Worm (Caenorhabditis elegans) whole organism, L2 larva: ENCODE results near the gene algn-8.

ENCODE experiments used
- C34F6.9 ChIP-seq: fragments of 150-350 bp; optimal IDR thresholded peaks from 2 replicates; lab custom pipeline; 2014; ENCODE audit warnings: missing biosample characterization, missing genetic modification characterization
- F13H6.1 ChIP-seq: sonication (generic microtip); optimal IDR thresholded peaks from 2 replicates; lab custom pipeline; 2016; ENCODE audit warnings: missing genetic modification characterization, missing compliant biosample characterization
- R02D3.7 ChIP-seq: fragments of 150-350 bp; optimal IDR thresholded peaks from 2 replicates; lab custom pipeline; 2014; ENCODE audit warnings: missing biosample characterization, missing genetic modification characterization
- Y55F3AM.14 ChIP-seq: fragments of 200-800 bp; sonication (Bioruptor generic); optimal IDR thresholded peaks from 2 replicates; lab custom pipeline; 2018; ENCODE audit warnings: mild to moderate bottlenecking, missing genetic modification characterization, missing compliant biosample characterization
- aly-2 ChIP-seq: fragments of 150-350 bp; optimal IDR thresholded peaks from 2 replicates; lab custom pipeline; 2014; ENCODE audit warnings: missing biosample characterization, missing genetic modification characterization
- ama-1 ChIP-seq: fragments of 150-350 bp; optimal IDR thresholded peaks from 2 replicates; lab custom pipeline; 2018; ENCODE audit warnings: inconsistent platforms
- ceh-16 ChIP-seq: fragments of 150-350 bp; optimal IDR thresholded peaks from 2 replicates; lab custom pipeline; 2014; ENCODE audit warnings: missing biosample characterization, missing genetic modification characterization
- dmd-4 ChIP-seq: sonication (generic microtip); optimal IDR thresholded peaks from 2 replicates; lab custom pipeline; 2017; ENCODE audit warnings: missing biosample characterization, missing genetic modification characterization
- elt-1 ChIP-seq: fragments of 150-350 bp; optimal IDR thresholded peaks from 2 replicates; lab custom pipeline; 2014; ENCODE audit warnings: missing biosample characterization, missing genetic modification characterization
- elt-3 ChIP-seq: sonication (generic microtip); optimal IDR thresholded peaks from 2 replicates; lab custom pipeline; 2017; ENCODE audit warnings: missing biosample characterization, missing genetic modification characterization
- gmeb-1 ChIP-seq: fragments of 150-350 bp; optimal IDR thresholded peaks from 2 replicates; lab custom pipeline; 2014; ENCODE audit warnings: missing biosample characterization, missing genetic modification characterization
- lin-11 ChIP-seq: fragments of 150-350 bp; sonication (generic microtip); optimal IDR thresholded peaks from 2 replicates; lab custom pipeline; 2014; ENCODE audit warnings: missing biosample characterization, missing genetic modification characterization, inconsistent platforms, mixed read lengths
- lin-39 ChIP-seq: fragments of 150-350 bp; optimal IDR thresholded peaks from 2 replicates; lab custom pipeline; 2014; ENCODE audit warnings: missing biosample characterization, missing genetic modification reagents, missing genetic modification characterization
- lsy-2 ChIP-seq, 2 experiments: fragments of 150-350 bp in 1 of 2; sonication (generic microtip) in 1 of 2; optimal IDR thresholded peaks; 2 replicates each; lab custom pipeline; 2014 to 2017; ENCODE audit warnings: missing biosample characterization in 2 of 2, missing genetic modification characterization in 2 of 2
- mab-5 ChIP-seq: fragments of 150-350 bp; optimal IDR thresholded peaks from 2 replicates; lab custom pipeline; 2014; ENCODE audit warnings: missing biosample characterization, missing genetic modification characterization
- mbf-1 ChIP-seq: sonication (generic microtip); optimal IDR thresholded peaks from 2 replicates; lab custom pipeline; 2017; ENCODE audit warnings: missing biosample characterization, missing genetic modification characterization
- nhr-12 ChIP-seq: fragments of 150-350 bp; optimal IDR thresholded peaks from 2 replicates; lab custom pipeline; 2014; ENCODE audit warnings: missing biosample characterization, missing genetic modification characterization
- nhr-129 ChIP-seq: fragments of 150-350 bp; optimal IDR thresholded peaks from 2 replicates; lab custom pipeline; 2014; ENCODE audit warnings: missing biosample characterization, missing genetic modification characterization
- nhr-23 ChIP-seq: fragments of 150-350 bp; optimal IDR thresholded peaks from 2 replicates; lab custom pipeline; 2014; ENCODE audit warnings: missing biosample characterization, missing genetic modification reagents, missing genetic modification characterization
- nhr-237 ChIP-seq: fragments of 150-350 bp; optimal IDR thresholded peaks from 2 replicates; lab custom pipeline; 2014; ENCODE audit warnings: missing biosample characterization, missing genetic modification characterization
- nhr-25 ChIP-seq: fragments of 150-350 bp; sonication (generic microtip); optimal IDR thresholded peaks from 3 replicates; lab custom pipeline; 2014; ENCODE audit warnings: missing biosample characterization, missing genetic modification characterization
- sem-4 ChIP-seq: fragments of 150-350 bp; optimal IDR thresholded peaks from 2 replicates; lab custom pipeline; 2014; ENCODE audit warnings: missing biosample characterization, missing genetic modification reagents, missing genetic modification characterization
- skn-1 ChIP-seq: sonication (generic microtip); optimal IDR thresholded peaks from 2 replicates; lab custom pipeline; 2017; ENCODE audit warnings: missing biosample characterization, missing genetic modification characterization
- sma-3 ChIP-seq: sonication (generic microtip); optimal IDR thresholded peaks from 2 replicates; lab custom pipeline; 2016; ENCODE audit warnings: missing genetic modification reagents, missing genetic modification characterization, missing compliant biosample characterization
- sma-9 ChIP-seq, 2 experiments: fragments of 150-350 bp in 1 of 2; sonication (generic microtip) in 1 of 2; optimal IDR thresholded peaks; 2 replicates each; lab custom pipeline; 2014 to 2016; ENCODE audit warnings: missing genetic modification characterization in 2 of 2, mild to moderate bottlenecking in 1 of 2, missing biosample characterization in 1 of 2, missing compliant biosample characterization in 1 of 2, missing genetic modification reagents in 1 of 2, moderate library complexity in 1 of 2
- snpc-4 ChIP-seq: fragments of 150-350 bp; optimal IDR thresholded peaks from 2 replicates; lab custom pipeline; 2014; ENCODE audit warnings: missing biosample characterization, missing genetic modification characterization
- unc-39 ChIP-seq: fragments of 150-350 bp; optimal IDR thresholded peaks from 2 replicates; lab custom pipeline; 2014; ENCODE audit warnings: missing biosample characterization, missing genetic modification characterization
- unc-55 ChIP-seq: fragments of 150-350 bp; sonication (generic microtip); optimal IDR thresholded peaks from 3 replicates; lab custom pipeline; 2014; ENCODE audit warnings: missing biosample characterization, missing genetic modification reagents, missing genetic modification characterization
- ztf-11 ChIP-seq: sonication (generic microtip); optimal IDR thresholded peaks from 2 replicates; lab custom pipeline; 2017; ENCODE audit warnings: missing biosample characterization, missing genetic modification characterization
- ztf-4 ChIP-seq: fragments of 150-350 bp; optimal IDR thresholded peaks from 2 replicates; lab custom pipeline; 2014; ENCODE audit warnings: missing biosample characterization, missing genetic modification characterization

Gene algn-8

DNA sequence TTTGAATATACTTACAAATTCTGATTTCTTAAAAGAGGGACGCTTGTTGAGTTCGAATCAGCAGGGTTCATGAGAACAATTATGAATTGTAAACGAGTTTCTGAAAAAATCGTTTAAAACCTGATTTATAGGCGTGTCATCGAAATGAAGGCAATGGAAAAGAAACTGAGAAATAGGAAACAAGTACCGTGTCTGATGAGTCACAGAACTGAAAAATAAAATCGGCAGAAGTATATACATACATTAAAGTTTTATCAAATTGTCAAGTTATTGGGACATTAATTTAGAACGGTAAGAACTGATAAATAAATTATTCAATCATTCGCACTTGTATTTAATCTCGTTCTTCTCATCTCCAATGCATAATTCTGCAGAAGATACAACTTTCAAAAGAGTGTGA lies 41.0 kb downstream of the algn-8 start, which contains the start of gene chil-9:
Gene chil-9 (minus strand): TSS at position 101 of the 400 bp plus-strand sequence.
- TF ChIP-seq nhr-25 = no peak
- TF ChIP-seq ceh-16 (tag; lab: Kevin White, UChicago) = no peak
- TF ChIP-seq C34F6.9 (tag; lab: Kevin White, UChicago) = no peak
- TF ChIP-seq lin-39 = no peak

DNA sequence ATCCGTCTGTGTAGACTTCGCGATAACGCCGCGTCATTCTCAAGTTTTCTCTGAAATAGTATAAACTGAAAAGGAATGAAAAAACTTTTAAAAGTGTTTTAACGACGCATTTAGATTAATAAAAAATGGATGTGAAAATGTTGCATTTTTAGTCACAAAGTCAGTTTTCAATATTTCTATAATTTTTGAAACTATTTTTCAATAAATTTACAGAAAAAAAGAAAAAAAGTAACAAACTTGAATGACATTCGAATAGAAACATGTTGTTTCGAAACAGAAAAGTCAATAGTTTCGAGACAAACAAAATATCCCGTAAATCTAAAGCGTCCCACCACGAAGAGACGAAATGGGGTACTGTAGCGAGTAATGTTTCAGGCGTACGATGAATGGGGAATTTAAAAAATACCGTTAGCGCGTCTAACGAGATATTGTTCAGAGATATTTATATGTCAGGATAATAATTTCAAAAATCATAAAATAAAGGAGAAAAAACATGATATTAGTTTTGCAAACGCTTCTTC lies 44.2 kb downstream of the algn-8 start, which contains the start of gene rnh-1.2:
Gene rnh-1.2 (minus strand): TSS at position 51 of the 521 bp plus-strand sequence.
- TF ChIP-seq F13H6.1 (no peak), lsy-2 (tag; optimal IDR thresholded peaks at IDR 0.05; lab: Kevin White, UChicago) (no peak), mbf-1 (tag; lab: Kevin White, UChicago) (no peak), ztf-4 (tag; lab: Kevin White, UChicago) (no peak), nhr-129 (tag; lab: Kevin White, UChicago) (no peak), elt-1 (tag; lab: Kevin White, UChicago) (no peak), Y55F3AM.14 (GFP tag; lab: Kevin White, UChicago) (no peak), ama-1 (lab: Kevin White, UChicago) (no peak)

DNA sequence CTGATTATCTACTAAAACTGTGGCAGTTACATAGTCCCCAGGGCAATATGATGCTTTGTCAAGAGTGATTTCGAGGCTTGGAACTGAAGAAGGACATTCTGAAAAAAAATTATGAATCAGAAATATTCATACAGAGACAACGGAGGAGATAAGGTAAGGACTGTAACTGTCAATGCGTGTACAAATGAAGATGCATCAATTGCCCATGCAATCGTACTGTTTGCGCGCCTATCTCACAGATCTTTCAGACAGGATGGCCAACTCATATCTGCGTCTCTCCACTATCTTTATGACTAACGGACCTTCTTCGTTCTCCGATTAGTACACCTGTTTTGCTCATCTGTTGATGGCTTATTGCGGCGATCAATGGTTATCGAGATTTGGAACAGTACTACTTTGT lies 45.9 kb downstream of the algn-8 start, which contains the start of gene ZK938.11:
Gene ZK938.11 (minus strand): TSS at position 101 of the 400 bp plus-strand sequence.
- no peak for TF ChIP-seq R02D3.7 (tag; lab: Kevin White, UChicago)
- TF ChIP-seq mab-5 (tag; lab: Kevin White, UChicago) = no peak
- no peak for TF ChIP-seq unc-39 (tag; lab: Kevin White, UChicago)

DNA sequence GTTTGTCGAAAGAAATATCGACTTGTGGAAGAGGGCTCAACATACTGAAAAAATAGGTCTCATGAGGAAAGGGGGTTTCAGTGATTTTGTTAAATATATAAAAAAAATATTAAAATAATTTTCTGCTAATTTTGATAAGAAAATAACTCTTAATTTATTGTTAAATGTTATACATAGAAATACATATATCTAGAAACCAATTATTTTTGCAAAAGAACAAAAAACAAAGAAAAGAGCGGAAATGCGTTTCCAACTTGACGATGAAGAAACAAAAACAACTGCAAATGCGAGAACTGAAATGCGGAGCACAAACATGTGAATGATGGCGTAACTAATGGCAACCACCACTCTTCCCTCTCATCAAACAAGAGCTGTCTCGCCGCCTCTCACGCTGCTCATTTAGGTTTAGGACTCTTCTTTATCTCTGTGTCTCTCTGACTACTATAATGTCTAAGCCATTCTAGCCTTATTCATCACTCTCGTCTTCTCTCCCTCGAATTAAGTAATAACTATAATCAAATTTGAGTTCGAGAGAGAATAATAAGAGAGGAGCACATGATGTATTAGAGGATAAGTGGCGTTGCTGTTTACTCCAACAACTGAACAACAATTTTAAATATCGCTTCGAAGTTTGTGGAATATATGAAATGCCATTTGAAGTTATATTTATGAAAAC lies 47.8 kb downstream of the algn-8 start, which contains the start of gene arrd-4:
Gene arrd-4 (minus strand): TSS at position 51 of the 676 bp plus-strand sequence.
- TF ChIP-seq nhr-237 (tag; lab: Kevin White, UChicago) (no peak), lin-11 (tag; lab: Kevin White, UChicago) (peak; percentile 6), C34F6.9 (tag; lab: Kevin White, UChicago) (no peak)
- TF ChIP-seq, all 48 proteins: peak for 1

DNA sequence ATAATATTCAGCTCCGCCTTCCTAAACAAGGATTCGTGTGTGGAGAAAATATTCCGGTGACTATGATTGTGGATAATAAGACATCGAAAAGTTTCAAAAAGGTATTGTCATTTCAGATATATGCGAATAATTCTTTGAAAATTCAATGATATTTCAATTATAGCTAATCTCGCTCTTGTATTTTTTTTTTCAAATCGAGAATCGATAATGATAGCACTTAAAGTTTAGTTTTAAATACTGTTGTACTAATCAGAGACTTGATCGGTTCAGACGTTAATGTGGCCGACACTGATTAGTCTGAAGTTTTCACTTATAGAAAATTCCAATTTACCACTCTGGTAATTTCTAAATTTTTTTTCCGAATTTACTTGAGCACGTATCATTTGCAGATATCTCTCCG lies 50.3 kb downstream of the algn-8 start:
- TF ChIP-seq nhr-129 (tag; lab: Kevin White, UChicago) = no peak
- TF ChIP-seq F13H6.1 = no peak
- no peak for TF ChIP-seq ztf-4 (tag; lab: Kevin White, UChicago)
- TF ChIP-seq sma-3 (GFP tag; lab: Kevin White, UChicago) = no peak
- no peak for TF ChIP-seq sma-9 (GFP tag; optimal IDR thresholded peaks at IDR 0.05; lab: Kevin White, UChicago)
- TF ChIP-seq sma-9 (tag; optimal IDR thresholded peaks at IDR 0.05; lab: Kevin White, UChicago) = no peak
- no peak for TF ChIP-seq mab-5 (tag; lab: Kevin White, UChicago)
- TF ChIP-seq dmd-4 (tag; lab: Kevin White, UChicago) = no peak
- no peak for TF ChIP-seq elt-3 (tag; lab: Kevin White, UChicago)
- no peak for TF ChIP-seq nhr-23 (tag; lab: Kevin White, UChicago)
- no peak for TF ChIP-seq skn-1 (tag; lab: Kevin White, UChicago)
- TF ChIP-seq Y55F3AM.14 (GFP tag; lab: Kevin White, UChicago) = no peak
- TF ChIP-seq gmeb-1 = no peak
- TF ChIP-seq lsy-2 (tag; optimal IDR thresholded peaks at IDR 0.05; lab: Kevin White, UChicago) = no peak
- TF ChIP-seq ztf-11 (tag; lab: Kevin White, UChicago) = no peak
- TF ChIP-seq R02D3.7 (tag; lab: Kevin White, UChicago) = no peak
- no peak for TF ChIP-seq aly-2 (tag; lab: Kevin White, UChicago)
- no peak for TF ChIP-seq unc-55 (GFP tag; lab: Kevin White, UChicago)
- TF ChIP-seq sem-4 (tag; lab: Kevin White, UChicago) = no peak
- no peak for TF ChIP-seq nhr-12

DNA sequence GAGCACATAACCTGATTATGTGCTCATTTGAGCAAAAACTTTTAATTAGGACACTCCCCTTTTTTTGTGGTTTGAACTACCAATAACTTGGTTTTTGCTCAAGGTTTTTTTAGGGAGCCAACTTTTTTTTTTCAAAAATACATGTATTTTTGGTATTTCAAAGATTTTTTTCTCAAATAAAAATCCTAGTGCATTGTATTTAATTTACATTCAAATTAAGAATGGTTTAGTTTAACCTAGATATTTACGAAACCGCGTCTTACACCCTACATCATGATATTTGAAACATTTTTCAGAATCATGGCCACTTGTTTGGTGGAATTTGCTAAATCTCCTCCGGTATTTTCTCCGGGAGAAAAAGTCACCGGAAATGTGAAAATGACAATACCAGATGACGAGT lies 51.3 kb downstream of the algn-8 start, which contains the start of gene arrd-5:
Gene arrd-5 (plus strand): TSS at position 301 of the 400 bp plus-strand sequence.
- TF ChIP-seq lin-11 (tag; lab: Kevin White, UChicago) (no peak), snpc-4 (tag; lab: Kevin White, UChicago) (no peak)
